Worm (Caenorhabditis elegans) whole organism, midembryonic: ENCODE measurements around the gene ZK402.5.

Experiments
- T22C8.4 ChIP-seq: fragments of 200-800 bp; sonication (Bioruptor generic); IDR thresholded peaks from 2 replicates; pipeline ENCODE4 v1.3.6; 2022; ENCODE audit warnings: missing genetic modification characterization, missing compliant biosample characterization
- flt-1 ChIP-seq: fragments of 200-800 bp; sonication (Bioruptor generic); IDR thresholded peaks from 2 replicates; pipeline ENCODE4 v1.3.6; 2022; ENCODE audit warnings: missing genetic modification characterization, missing compliant biosample characterization
- med-1 ChIP-seq: sonication (generic microtip); optimal IDR thresholded peaks from 2 replicates; lab custom pipeline; 2017; ENCODE audit warnings: missing genetic modification characterization, mild to moderate bottlenecking, missing compliant biosample characterization, antibody characterized with exemption, missing genetic modification reagents; ENCODE audit not compliant: insufficient read depth
- ref-1 ChIP-seq: fragments of 200-800 bp; sonication (Bioruptor generic); conservative IDR thresholded peaks from 2 replicates; pipeline ENCODE4 v1.3.6; 2022; ENCODE audit warnings: missing genetic modification reagents, missing genetic modification characterization, missing compliant biosample characterization
- tab-1 ChIP-seq: fragments of 200-800 bp; sonication (Bioruptor generic); IDR thresholded peaks from 2 replicates; pipeline ENCODE4 v1.3.6; 2022; ENCODE audit warnings: missing genetic modification characterization, missing compliant biosample characterization
- ztf-23 ChIP-seq: fragments of 200-800 bp; sonication (Bioruptor generic); IDR thresholded peaks from 2 replicates; pipeline ENCODE4 v1.3.6; 2022; ENCODE audit warnings: missing genetic modification reagents, missing genetic modification characterization, missing compliant biosample characterization
- ztf-29 ChIP-seq: fragments of 200-800 bp; sonication (Bioruptor generic); IDR thresholded peaks from 2 replicates; pipeline ENCODE4 v1.3.6; 2022; ENCODE audit warnings: missing genetic modification reagents, missing genetic modification characterization, missing compliant biosample characterization

ce11 chrX:1358295-1358694 is 42.9 kb downstream of the ZK402.5 start, which contains the start of gene F56C3.3:
- TF ChIP-seq ztf-23 (GFP tag; lab: Robert Waterston, UW) (no peak), T22C8.4 (GFP tag; lab: Robert Waterston, UW) (no peak), med-1 (GFP tag; lab: Kevin White, UChicago) (no peak), tab-1 (no peak), flt-1 (GFP tag; lab: Robert Waterston, UW) (no peak), ztf-29 (GFP tag; lab: Robert Waterston, UW) (no peak), ref-1 (GFP tag; lab: Robert Waterston, UW) (no peak)
